Fruit fly (Drosophila melanogaster): ENCODE results near the gene c11.1.

The c11.1 gene

dm6 chrX:9295518-9295917 is 12.6 kb upstream of the c11.1 start (continued):
- TF ChIP-seq CG18262 (tag; optimal IDR thresholded peaks at IDR 0.05) (peak; percentile 46), Dll (GFP tag; IDR thresholded peaks at IDR 0.05; ENCODE audit: partially characterized antibody) (no peak), croc (GFP tag; conservative IDR thresholded peaks at IDR 0.05) (no peak; the same call in 2 of the 3 replicates), GATAe (GFP tag; conservative IDR thresholded peaks at IDR 0.05) (no peak), eyg (GFP tag; optimal IDR thresholded peaks at IDR 0.05) (no peak), CG10979 (tag; optimal IDR thresholded peaks at IDR 0.05) (peak; percentile 61), jumu (GFP tag; optimal IDR thresholded peaks at IDR 0.05) (no peak), z (GFP tag; IDR thresholded peaks at IDR 0.05) (no peak), CG4404 (GFP tag; IDR thresholded peaks at IDR 0.05) (0 out of 2 replicates have a peak, but pooled peaks have one; percentile 23), H15 (GFP tag; IDR thresholded peaks at IDR 0.05) (no peak), da (GFP tag; optimal IDR thresholded peaks at IDR 0.05) (no peak), gt (GFP tag; IDR thresholded peaks at IDR 0.05) (no peak), Gug (GFP tag; IDR thresholded peaks at IDR 0.05) (no peak), cato (GFP tag; optimal IDR thresholded peaks at IDR 0.05; ENCODE audit: borderline replicate concordance) (no peak), zfh1 (GFP tag; IDR thresholded peaks at IDR 0.05) (peak; percentile 71), Oli (tag; optimal IDR thresholded peaks at IDR 0.05) (peak; percentile 36), CG18011 (GFP tag; optimal IDR thresholded peaks at IDR 0.05) (no peak), CG10267 (tag; optimal IDR thresholded peaks at IDR 0.05) (peak; percentile 16), Jarid2 (GFP tag; optimal IDR thresholded peaks at IDR 0.05) (no peak), CG8924 (tag; optimal IDR thresholded peaks at IDR 0.05) (no peak), ara (GFP tag; IDR thresholded peaks at IDR 0.05) (peak; percentile 57; the same call in 1 of the 2 replicates), lmd (GFP tag; IDR thresholded peaks at IDR 0.05) (peak; percentile 22; the same call in 1 of the 2 replicates), CG8281 (tag; optimal IDR thresholded peaks at IDR 0.05) (no peak), CG13775 (GFP tag; optimal IDR thresholded peaks at IDR 0.05) (peak; percentile 1), D19A (tag; optimal IDR thresholded peaks at IDR 0.05) (peak; percentile 11), CG15514 (GFP tag; optimal IDR thresholded peaks at IDR 0.05) (no peak), CG30431 (GFP tag; optimal IDR thresholded peaks at IDR 0.05) (peak; percentile 14), NC2β (GFP tag; optimal IDR thresholded peaks at IDR 0.05) (no peak), lola (GFP tag; optimal IDR thresholded peaks at IDR 0.05) (peak in 1 of 3 experiments; percentile 51), stc (GFP tag; IDR thresholded peaks at IDR 0.05) (no peak), zfh2 (GFP tag; optimal IDR thresholded peaks at IDR 0.05) (no peak), CG11247 (GFP tag; IDR thresholded peaks at IDR 0.05) (no peak), Adf1 (GFP tag; IDR thresholded peaks at IDR 0.05) (no peak), CG12219 (GFP tag; optimal IDR thresholded peaks at IDR 0.05) (no peak), CG6272 (GFP tag; IDR thresholded peaks at IDR 0.05) (no peak), H2.0 (GFP tag; IDR thresholded peaks at IDR 0.05) (peak; percentile 10; the same call in 1 of the 2 replicates), CG7745 (tag; optimal IDR thresholded peaks at IDR 0.05) (no peak)

dm6 chrX:9291270-9291669 is 8.4 kb upstream of the c11.1 start:
- TF ChIP-seq CG8281 (tag; optimal IDR thresholded peaks at IDR 0.05) (peak; percentile 98), CG1233 (GFP tag; optimal IDR thresholded peaks at IDR 0.05) (no peak), Ada2b (GFP tag; IDR thresholded peaks at IDR 0.05) (no peak)

DNA sequence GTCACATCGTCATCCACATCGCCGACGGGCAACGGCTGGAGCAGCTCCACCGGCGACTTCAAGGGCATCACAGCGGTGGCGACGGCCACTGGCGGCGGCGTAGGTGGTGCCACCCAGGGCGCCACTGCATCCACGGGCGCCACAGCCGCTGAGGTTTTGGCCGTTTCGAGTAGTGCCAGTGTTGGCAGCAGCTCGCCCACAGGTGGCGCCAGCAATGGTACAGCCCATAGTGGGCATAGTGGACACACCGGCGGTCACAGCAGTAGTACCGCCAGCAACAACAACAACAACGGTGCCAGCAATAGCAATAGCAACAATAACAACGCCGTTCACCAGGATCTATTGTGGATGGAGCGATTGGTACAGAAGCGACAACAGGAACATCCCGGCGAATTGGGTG is 3.5 kb upstream of the c11.1 start:
- TF ChIP-seq CG17802 (tag; optimal IDR thresholded peaks at IDR 0.05) (no peak), CG8089 (GFP tag; optimal IDR thresholded peaks at IDR 0.05) (no peak), zfh1 (GFP tag; IDR thresholded peaks at IDR 0.05) (no peak), Poxn (GFP tag; IDR thresholded peaks at IDR 0.05) (no peak), CG15479 (GFP tag; optimal IDR thresholded peaks at IDR 0.05) (no peak), CG14965 (GFP tag; optimal IDR thresholded peaks at IDR 0.05; ENCODE audit: borderline replicate concordance) (peak; percentile 31), CTCF (GFP tag; optimal IDR thresholded peaks at IDR 0.05) (peak; percentile 87), Eip74EF (GFP tag; optimal IDR thresholded peaks at IDR 0.05) (no peak), CG4360 (GFP tag; IDR thresholded peaks at IDR 0.05) (peak; percentile 44; the same call in 1 of the 2 replicates), chinmo (GFP tag; IDR thresholded peaks at IDR 0.05; ENCODE audit: partially characterized antibody) (no peak), nau (GFP tag; optimal IDR thresholded peaks at IDR 0.05) (no peak), CG10979 (tag; optimal IDR thresholded peaks at IDR 0.05) (peak; percentile 59)

Data from whole organism, embryonic.